Fruit fly (Drosophila melanogaster) whole organism, prepupa: ENCODE measurements around the gene TTLL15.

Source experiments
- CG3919 ChIP-seq: fragments of 200-800 bp; sonication (Bioruptor generic); optimal IDR thresholded peaks from 3 replicates; lab custom pipeline; 2016; ENCODE audit warnings: missing biosample characterization, missing genetic modification characterization
- OdsH ChIP-seq: fragments of 200-800 bp; sonication (Bioruptor generic); optimal IDR thresholded peaks from 3 replicates; lab custom pipeline; 2016; ENCODE audit warnings: missing biosample characterization, missing genetic modification characterization
- acj6 ChIP-seq: fragments of 200-800 bp; sonication (Bioruptor generic); optimal IDR thresholded peaks from 3 replicates; lab custom pipeline; 2016; ENCODE audit warnings: missing biosample characterization, missing genetic modification characterization
- fd59A ChIP-seq: fragments of 200-800 bp; sonication (Bioruptor generic); optimal IDR thresholded peaks from 2 replicates; lab custom pipeline; 2017; ENCODE audit warnings: missing biosample characterization, mild to moderate bottlenecking, missing genetic modification characterization, missing genetic modification reagents

DNA sequence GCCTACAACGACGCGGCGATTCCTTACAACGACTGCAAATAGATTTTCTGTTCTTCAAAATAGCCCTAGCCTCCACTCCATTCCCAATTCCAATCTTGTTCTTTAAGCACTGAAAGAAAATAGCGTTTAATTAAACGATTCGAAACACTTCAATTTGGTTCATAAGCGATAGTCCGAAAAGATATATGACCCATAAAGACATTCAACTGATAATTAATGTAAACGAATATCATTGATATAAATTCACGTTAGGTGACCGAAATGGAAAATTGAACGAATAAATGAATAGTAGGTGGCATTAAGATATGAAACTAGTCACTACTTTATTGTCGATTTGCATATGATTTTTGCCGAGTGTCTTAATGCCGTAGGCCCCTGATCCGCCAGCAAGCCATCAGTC, 14.7 kb downstream of the TTLL15 start:
- TF ChIP-seq acj6 (GFP tag; lab: Kevin White, UChicago) (no peak), CG3919 (GFP tag; lab: Kevin White, UChicago) (peak; percentile 30), fd59A (peak; percentile 66), OdsH (GFP tag; lab: Kevin White, UChicago) (peak; percentile 24)
